Fruit fly (Drosophila melanogaster) whole organism, pupa: ENCODE measurements around the gene CG10029.
A peak's percentile ranks its signal among the peaks of the same experiment; 100 is the strongest.

Experiments
- CG10348 ChIP-seq: fragments of 200-800 bp; sonication (Bioruptor generic); IDR thresholded peaks from 2 replicates; pipeline ENCODE4 v1.3.6; 2022; ENCODE audit warnings: missing biosample characterization, missing genetic modification characterization
- CG13204 ChIP-seq: fragments of 200-800 bp; sonication (Bioruptor generic); optimal IDR thresholded peaks from 2 replicates; lab custom pipeline; 2018; ENCODE audit warnings: missing biosample characterization, mild to moderate bottlenecking, missing genetic modification characterization, moderate library complexity
- rn ChIP-seq: fragments of 200-800 bp; sonication (Bioruptor generic); IDR thresholded peaks from 2 replicates; pipeline ENCODE4 v1.3.6; 2022; ENCODE audit warnings: missing biosample characterization, missing genetic modification characterization

DNA sequence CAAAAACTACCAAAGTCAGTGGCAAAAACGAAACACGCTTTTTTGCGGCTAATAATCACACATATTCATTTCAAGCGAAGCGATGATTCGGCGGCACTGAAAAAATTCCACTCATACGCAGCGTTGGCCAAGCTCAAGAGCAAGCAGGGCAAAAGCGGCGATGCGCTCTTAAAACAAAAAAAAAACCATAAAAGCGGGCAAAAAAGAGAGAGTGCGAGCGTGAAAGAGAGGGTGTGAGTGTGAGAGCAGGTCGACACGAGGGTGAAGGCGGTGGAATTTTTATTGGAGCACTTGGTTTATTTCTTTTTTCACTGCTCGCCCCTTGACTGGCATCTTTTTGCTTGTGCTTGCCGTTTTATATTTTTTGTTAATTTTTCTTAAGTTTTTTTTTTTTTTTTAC lies 6.4 kb downstream of the CG10029 start:
- TF ChIP-seq CG10348 (no peak), CG13204 (GFP tag; lab: Kevin White, UChicago) (no peak), rn (GFP tag; lab: Robert Waterston, UW) (peak; percentile 69; the same call in 1 of the 2 replicates)
